ENCODE assay signal across 2 worm cellular contexts in the genomic region with DNA sequence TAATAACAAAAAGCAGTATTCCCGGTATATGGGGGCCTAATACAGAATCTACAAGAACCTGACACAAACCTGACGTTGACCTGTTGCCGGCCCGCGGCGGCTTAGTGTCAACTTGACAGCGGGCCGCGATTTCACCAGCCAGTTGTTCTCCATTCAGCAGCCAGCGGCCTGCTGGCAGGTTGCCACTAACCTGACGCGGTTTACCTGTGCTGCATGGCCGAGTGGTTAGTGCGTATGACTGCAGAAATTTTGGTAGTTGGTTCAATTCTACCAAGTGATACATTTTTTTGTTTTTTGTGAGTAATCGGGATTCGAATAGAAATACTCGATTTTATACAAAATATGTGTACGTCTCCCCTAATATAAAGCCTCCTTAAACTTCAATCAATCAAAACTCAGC.
A peak's percentile ranks its signal among the peaks of the same experiment; 100 is the strongest.
TF ChIP-seq lines count a peak whose summit lies in the region.
"Not testable (repeated sequence)": the region's sequence is repeated elsewhere in the genome, so short reads cannot be mapped to it uniquely, and the experiment has no call there.

No protein-coding gene starts in this region.

TF ChIP-seq in whole organism, L4 larva, 104 proteins besides CTCF, POLR2A, EP300 and RAD21:
- TF ChIP-seq set-16 (GFP tag; IDR thresholded peaks at IDR 0.05; lab: Robert Waterston, UW) (peak; percentile 43; the same call in 1 of the 2 replicates), egl-43 (GFP tag; IDR thresholded peaks at IDR 0.05; lab: Robert Waterston, UW) (peak; percentile 73; the same call in 1 of the 2 replicates)

TF ChIP-seq in whole organism, young adult, 124 proteins besides CTCF, POLR2A, EP300 and RAD21:
- not testable (repeated sequence) for TF ChIP-seq rpc-1 (optimal IDR thresholded peaks at IDR 0.05; lab: Kevin White, UChicago)
- TF ChIP-seq rpc-1 (tag; optimal IDR thresholded peaks at IDR 0.05; lab: Kevin White, UChicago), result peak; percentile 32
- peak; percentile 33; the same call in 1 of the 2 replicates for TF ChIP-seq nfyb-1 (GFP tag; IDR thresholded peaks at IDR 0.05; lab: Robert Waterston, UW)
- TF ChIP-seq B0261.1 (tag; optimal IDR thresholded peaks at IDR 0.05; lab: Kevin White, UChicago), result peak; percentile 35
- peak; percentile 50 for TF ChIP-seq D2030.7 (GFP tag; IDR thresholded peaks at IDR 0.05; lab: Robert Waterston, UW)
- peak; percentile 75 for TF ChIP-seq tbp1 (GFP tag; optimal IDR thresholded peaks at IDR 0.05; lab: Kevin White, UChicago)
- TF ChIP-seq madf-6 (GFP tag; IDR thresholded peaks at IDR 0.05; lab: Robert Waterston, UW), result 0 out of 2 replicates have a peak, but pooled peaks have one; percentile 15
